Fruit fly (Drosophila melanogaster) whole organism, embryonic: ENCODE measurements around the gene Sec20.
A peak's percentile ranks its signal among the peaks of the same experiment; 100 is the strongest.

ENCODE experiments used
- Adf1 ChIP-seq: fragments of 200-800 bp; sonication (Bioruptor generic); IDR thresholded peaks from 2 replicates; pipeline ENCODE4 v1.3.6; 2022; ENCODE audit warnings: missing biosample characterization, missing genetic modification characterization
- B-H1 ChIP-seq: fragments of 200-800 bp; sonication (Bioruptor generic); IDR thresholded peaks from 3 replicates; pipeline ENCODE4 v1.3.6; 2022; ENCODE audit warnings: missing biosample characterization, missing genetic modification characterization
- CG10274 ChIP-seq: fragments of 200-800 bp; sonication (Bioruptor generic); optimal IDR thresholded peaks from 3 replicates; lab custom pipeline; 2017; ENCODE audit warnings: missing biosample characterization, mild to moderate bottlenecking, missing genetic modification characterization
- CG13424 ChIP-seq: fragments of 200-800 bp; sonication (Bioruptor generic); optimal IDR thresholded peaks from 2 replicates; lab custom pipeline; 2019; ENCODE audit warnings: missing biosample characterization, mild to moderate bottlenecking, missing genetic modification characterization, moderate library complexity
- CG15514 ChIP-seq: fragments of 200-800 bp; sonication (Bioruptor generic); optimal IDR thresholded peaks from 3 replicates; lab custom pipeline; 2017; ENCODE audit warnings: missing biosample characterization, missing genetic modification characterization, mild to moderate bottlenecking, moderate library complexity, missing genetic modification reagents
- CG17568 ChIP-seq: fragments of 200-800 bp; sonication (Bioruptor generic); optimal IDR thresholded peaks from 2 replicates; lab custom pipeline; 2018; ENCODE audit warnings: missing biosample characterization, mild to moderate bottlenecking, missing genetic modification characterization, moderate library complexity
- CG1792 ChIP-seq: fragments of 200-800 bp; sonication (Bioruptor generic); optimal IDR thresholded peaks from 2 replicates; lab custom pipeline; 2016; ENCODE audit warnings: missing biosample characterization, missing genetic modification characterization
- CG1832 ChIP-seq: fragments of 200-800 bp; sonication (Bioruptor generic); optimal IDR thresholded peaks from 2 replicates; lab custom pipeline; 2017; ENCODE audit warnings: missing biosample characterization, mild to moderate bottlenecking, missing genetic modification characterization, inconsistent platforms
- CG3163 ChIP-seq: fragments of 200-800 bp; sonication (Bioruptor generic); optimal IDR thresholded peaks from 3 replicates; lab custom pipeline; 2016; ENCODE audit warnings: missing biosample characterization, missing genetic modification characterization
- CG3407 ChIP-seq: fragments of 200-800 bp; sonication (Bioruptor generic); optimal IDR thresholded peaks from 2 replicates; lab custom pipeline; 2018; ENCODE audit warnings: missing biosample characterization, mild to moderate bottlenecking, missing genetic modification characterization
- CG3726 ChIP-seq: fragments of 200-800 bp; sonication (Bioruptor generic); IDR thresholded peaks from 3 replicates; pipeline ENCODE4, ENCODE4 v1.3.6; 2022; ENCODE audit warnings: missing biosample characterization, missing genetic modification characterization
- CG42726 ChIP-seq: fragments of 200-800 bp; sonication (Bioruptor generic); IDR thresholded peaks from 2 replicates; pipeline ENCODE4 v1.3.6; 2022; ENCODE audit warnings: missing biosample characterization, missing genetic modification characterization; ENCODE audit not compliant: partially characterized antibody
- CG4282 ChIP-seq: fragments of 200-800 bp; sonication (Bioruptor generic); optimal IDR thresholded peaks from 2 replicates; lab custom pipeline; 2016; ENCODE audit warnings: missing biosample characterization, missing genetic modification characterization
- CG4360 ChIP-seq: fragments of 200-800 bp; sonication (Bioruptor generic); IDR thresholded peaks from 2 replicates; pipeline ENCODE4 v1.3.6; 2022; ENCODE audit warnings: missing biosample characterization, missing genetic modification characterization
- CG4820 ChIP-seq: fragments of 200-800 bp; sonication (Bioruptor generic); optimal IDR thresholded peaks from 3 replicates; lab custom pipeline; 2016; ENCODE audit warnings: missing biosample characterization, missing genetic modification characterization
- CG5245 ChIP-seq: fragments of 200-800 bp; sonication (Bioruptor generic); optimal IDR thresholded peaks from 3 replicates; lab custom pipeline; 2016; ENCODE audit warnings: missing biosample characterization, missing genetic modification characterization
- CG6654 ChIP-seq: fragments of 200-800 bp; sonication (Bioruptor generic); optimal IDR thresholded peaks from 2 replicates; lab custom pipeline; 2017; ENCODE audit warnings: missing biosample characterization, mild to moderate bottlenecking, missing genetic modification characterization
- CG6683 ChIP-seq: fragments of 200-800 bp; sonication (Bioruptor generic); optimal IDR thresholded peaks from 2 replicates; lab custom pipeline; 2017; ENCODE audit warnings: missing biosample characterization, mild to moderate bottlenecking, missing genetic modification characterization, missing genetic modification reagents
- CG9932 ChIP-seq: fragments of 200-800 bp; sonication (Bioruptor generic); IDR thresholded peaks from 2 replicates; pipeline ENCODE4 v1.3.6; 2022; ENCODE audit warnings: missing biosample characterization, missing genetic modification characterization
- CTCF ChIP-seq: fragments of 200-800 bp; sonication (Bioruptor generic); optimal IDR thresholded peaks from 2 replicates; lab custom pipeline; 2017; ENCODE audit warnings: missing biosample characterization, mild to moderate bottlenecking, missing genetic modification characterization, moderate library complexity
- Chrac-16 ChIP-seq: fragments of 200-800 bp; sonication (Bioruptor generic); optimal IDR thresholded peaks from 3 replicates; lab custom pipeline; 2016; ENCODE audit warnings: missing biosample characterization, missing genetic modification characterization
- Dek ChIP-seq: fragments of 200-800 bp; sonication (Bioruptor generic); optimal IDR thresholded peaks from 3 replicates; lab custom pipeline; 2019; ENCODE audit warnings: missing biosample characterization, mild to moderate bottlenecking, missing genetic modification characterization, moderate library complexity
- Elba2 ChIP-seq: fragments of 200-800 bp; sonication (Bioruptor generic); optimal IDR thresholded peaks from 3 replicates; lab custom pipeline; 2016; ENCODE audit warnings: missing biosample characterization, missing genetic modification characterization
- Ets65A ChIP-seq: fragments of 200-800 bp; sonication (Bioruptor generic); peaks from one replicate; lab custom pipeline; 2016; ENCODE audit warnings: missing biosample characterization, missing genetic modification characterization
- HLH3B ChIP-seq: fragments of 200-800 bp; sonication (Bioruptor generic); IDR thresholded peaks from 2 replicates; pipeline ENCODE4 v1.3.6; 2022; ENCODE audit warnings: missing biosample characterization, missing genetic modification characterization
- HLH54F ChIP-seq: fragments of 200-800 bp; sonication (Bioruptor generic); optimal IDR thresholded peaks from 3 replicates; lab custom pipeline; 2016; ENCODE audit warnings: missing biosample characterization, missing genetic modification characterization
- HmgZ ChIP-seq: fragments of 200-800 bp; sonication (Bioruptor generic); optimal IDR thresholded peaks from 2 replicates; lab custom pipeline; 2018; ENCODE audit warnings: missing biosample characterization, mild to moderate bottlenecking, missing genetic modification characterization
- Nf-YA ChIP-seq: fragments of 200-800 bp; sonication (Bioruptor generic); IDR thresholded peaks from 2 replicates; pipeline ENCODE4 v1.3.6; 2022; ENCODE audit warnings: missing biosample characterization, missing genetic modification characterization
- Pdp1 ChIP-seq, 2 experiments: fragments of 200-800 bp; sonication (Bioruptor generic); optimal IDR thresholded peaks; 3 replicates each; lab custom pipeline; 2016; ENCODE audit warnings: missing biosample characterization in 2 of 2, missing genetic modification characterization in 2 of 2, mild to moderate bottlenecking in 1 of 2, moderate library complexity in 1 of 2
- Poxn ChIP-seq: fragments of 200-800 bp; sonication (Bioruptor generic); IDR thresholded peaks from 2 replicates; pipeline ENCODE4 v1.3.6; 2022; ENCODE audit warnings: missing biosample characterization, missing genetic modification characterization
- Ravus ChIP-seq: fragments of 200-800 bp; sonication (Bioruptor generic); IDR thresholded peaks from 2 replicates; pipeline ENCODE4 v1.3.6; 2022; ENCODE audit warnings: missing biosample characterization, missing genetic modification characterization
- Sry-δ ChIP-seq: fragments of 200-800 bp; sonication (Bioruptor generic); optimal IDR thresholded peaks from 2 replicates; lab custom pipeline; 2016; ENCODE audit warnings: missing biosample characterization, missing genetic modification characterization
- Usf ChIP-seq: fragments of 200-800 bp; sonication (Bioruptor generic); optimal IDR thresholded peaks from 2 replicates; lab custom pipeline; 2017; ENCODE audit warnings: missing genotype, missing biosample characterization, missing genetic modification characterization
- bbx ChIP-seq: fragments of 200-800 bp; sonication (Bioruptor generic); IDR thresholded peaks from 2 replicates; pipeline ENCODE4 v1.3.6; 2022; ENCODE audit warnings: missing biosample characterization, missing genetic modification characterization; ENCODE audit not compliant: partially characterized antibody
- bsh ChIP-seq, 2 experiments: fragments of 200-800 bp; sonication (Bioruptor generic); optimal IDR thresholded peaks; 2 replicates each; lab custom pipeline; 2017 to 2018; ENCODE audit warnings: mild to moderate bottlenecking in 2 of 2, missing biosample characterization in 2 of 2, missing genetic modification characterization in 2 of 2, moderate library complexity in 1 of 2
- crc ChIP-seq: fragments of 200-800 bp; sonication (Bioruptor generic); optimal IDR thresholded peaks from 2 replicates; lab custom pipeline; 2016; ENCODE audit warnings: missing biosample characterization, missing genetic modification characterization
- dpn ChIP-seq, 2 experiments: fragments of 200-800 bp; sonication (Bioruptor generic); optimal IDR thresholded peaks; 3 replicates each; lab custom pipeline; 2016; ENCODE audit warnings: missing biosample characterization in 2 of 2, missing genetic modification characterization in 2 of 2
- eyg ChIP-seq: fragments of 200-800 bp; sonication (Bioruptor generic); optimal IDR thresholded peaks from 3 replicates; lab custom pipeline; 2016; ENCODE audit warnings: missing biosample characterization, missing genetic modification characterization
- fu2 ChIP-seq: fragments of 200-800 bp; sonication (Bioruptor generic); optimal IDR thresholded peaks from 2 replicates; lab custom pipeline; 2016; ENCODE audit warnings: missing biosample characterization, missing genetic modification characterization
- hbn ChIP-seq: fragments of 200-800 bp; sonication (Bioruptor generic); IDR thresholded peaks from 2 replicates; pipeline ENCODE4 v1.3.6; 2022; ENCODE audit warnings: missing biosample characterization, missing genetic modification characterization; ENCODE audit not compliant: partially characterized antibody
- mirr ChIP-seq: fragments of 200-800 bp; sonication (Bioruptor generic); optimal IDR thresholded peaks from 3 replicates; lab custom pipeline; 2018; ENCODE audit warnings: missing biosample characterization, mild to moderate bottlenecking, missing genetic modification characterization
- pan ChIP-seq, 4 experiments: fragments of >200 bp in 3 of 4; fragments of 200-800 bp in 1 of 4; sonication (Bioruptor generic) in 1 of 4; optimal IDR thresholded peaks in 3 of 4; IDR thresholded peaks in 1 of 4; 2 replicates each; pipeline versions ENCODE4 v1.3.6 to Lab custom; 2017 to 2022; ENCODE audit warnings: missing biosample characterization in 2 of 4, missing genetic modification characterization in 2 of 4, mixed read lengths in 1 of 4
- sob ChIP-seq: fragments of 200-800 bp; sonication (Bioruptor generic); IDR thresholded peaks from 2 replicates; pipeline ENCODE4 v1.3.6; 2022; ENCODE audit warnings: missing biosample characterization, missing genetic modification characterization
- sr ChIP-seq: fragments of 200-800 bp; sonication (Bioruptor generic); IDR thresholded peaks from 3 replicates; pipeline ENCODE4 v1.3.6; 2022; ENCODE audit warnings: missing biosample characterization, missing genetic modification characterization
- tll ChIP-seq, 2 experiments: fragments of 200-800 bp in 1 of 2; fragments of >200 bp in 1 of 2; sonication (Bioruptor generic) in 1 of 2; optimal IDR thresholded peaks; 2 replicates each; lab custom pipeline; 2017 to 2019; ENCODE audit warnings: missing biosample characterization in 2 of 2, missing genetic modification characterization in 2 of 2, mild to moderate bottlenecking in 1 of 2, moderate library complexity in 1 of 2
- trem ChIP-seq: fragments of 200-800 bp; optimal IDR thresholded peaks from 3 replicates; lab custom pipeline; 2019; ENCODE audit warnings: missing biosample characterization, mild to moderate bottlenecking, missing genetic modification characterization, moderate library complexity
- vvl ChIP-seq: fragments of 200-800 bp; sonication (Bioruptor generic); IDR thresholded peaks from 2 replicates; pipeline ENCODE4 v1.3.6; 2022; ENCODE audit warnings: missing biosample characterization, missing genetic modification characterization
- wor ChIP-seq: fragments of 200-800 bp; sonication (Bioruptor generic); IDR thresholded peaks from 2 replicates; pipeline ENCODE4 v1.3.6; 2022; ENCODE audit warnings: missing biosample characterization, missing genetic modification characterization

Sec20 gene

dm6 chr3R:5789025-5789953 is 35.0 kb downstream of the Sec20 start, which contains the start of the genes Hat1 and Rpn5 (continued):
- TF ChIP-seq Sry-δ (GFP tag; lab: Kevin White, UChicago), result peak; percentile 85
- TF ChIP-seq CG3163 (GFP tag; lab: Kevin White, UChicago), result peak; percentile 75
- TF ChIP-seq dpn (GFP tag; optimal IDR thresholded peaks at IDR 0.05; lab: Kevin White, UChicago), result peak; percentile 89 to 94
- peak; percentile 57 for TF ChIP-seq CG10274 (GFP tag; lab: Kevin White, UChicago)
- no peak; the same call in 1 of the 2 replicates for TF ChIP-seq Adf1
- TF ChIP-seq CG5245, result peak; percentile 82
- TF ChIP-seq CG1832 (GFP tag; lab: Kevin White, UChicago), result no peak
- TF ChIP-seq HLH54F (GFP tag; lab: Kevin White, UChicago), result peak; percentile 94
- peak; percentile 66 for TF ChIP-seq Usf (GFP tag; lab: Kevin White, UChicago)
- TF ChIP-seq CG42726, result peak; percentile 43; the same call in 1 of the 2 replicates
- TF ChIP-seq mirr (GFP tag; lab: Kevin White, UChicago), result peak; percentile 23
- TF ChIP-seq CG6683 (GFP tag; lab: Kevin White, UChicago), result peak; percentile 27
- TF ChIP-seq CG17568, result no peak
- TF ChIP-seq bbx, result peak; percentile 65
- TF ChIP-seq CG3726 (GFP tag; lab: Robert Waterston, UW), result no peak
- peak; percentile 80 for TF ChIP-seq crc (GFP tag; lab: Kevin White, UChicago)
- TF ChIP-seq CG1792 (GFP tag; lab: Kevin White, UChicago), result peak; percentile 75
- TF ChIP-seq fu2 (GFP tag; lab: Kevin White, UChicago), result peak; percentile 93
- peak; percentile 89 to 94 for TF ChIP-seq Pdp1 (GFP tag; optimal IDR thresholded peaks at IDR 0.05; lab: Kevin White, UChicago)
- peak; percentile 99 for TF ChIP-seq Ets65A (GFP tag; lab: Kevin White, UChicago)
- peak; percentile 49 for TF ChIP-seq CG6654 (GFP tag; lab: Kevin White, UChicago)
- no peak for TF ChIP-seq Nf-YA (GFP tag; lab: Robert Waterston, UW)
- peak; percentile 71 for TF ChIP-seq hbn
- TF ChIP-seq HLH3B, result peak; percentile 6; the same call in 1 of the 2 replicates
- TF ChIP-seq sob, result peak; percentile 74
- TF ChIP-seq CG4360 (GFP tag; lab: Robert Waterston, UW), result no peak
- TF ChIP-seq eyg (GFP tag; lab: Kevin White, UChicago), result peak; percentile 72
- peak; percentile 88 for TF ChIP-seq CG9932 (GFP tag; lab: Robert Waterston, UW)
- TF ChIP-seq CG15514, result peak; percentile 56
- peak; percentile 30 for TF ChIP-seq trem (tag; lab: Kevin White, UChicago)
- peak; percentile 71 for TF ChIP-seq CG13424 (tag; lab: Kevin White, UChicago)
- peak; percentile 80 for TF ChIP-seq Chrac-16 (GFP tag; lab: Kevin White, UChicago)
- peak; percentile 64 for TF ChIP-seq Elba2 (GFP tag; lab: Kevin White, UChicago)
- peak; percentile 2 for TF ChIP-seq CTCF (GFP tag; lab: Kevin White, UChicago)
- TF ChIP-seq Dek, result peak; percentile 73
- TF ChIP-seq vvl (GFP tag; lab: Robert Waterston, UW), result peak; percentile 59; the same call in 1 of the 2 replicates
- TF ChIP-seq Ravus, result 0 out of 2 replicates have a peak, but pooled peaks have one; percentile 5
- peak; percentile 85 for TF ChIP-seq CG4820
- peak; percentile 91 for TF ChIP-seq CG4282 (GFP tag; lab: Kevin White, UChicago)
- peak; percentile 56; the same call in 2 of the 3 replicates for TF ChIP-seq B-H1 (GFP tag; lab: Robert Waterston, UW)
- peak; percentile 83 for TF ChIP-seq HmgZ (tag; lab: Kevin White, UChicago)
- TF ChIP-seq bsh (GFP tag; optimal IDR thresholded peaks at IDR 0.05; lab: Kevin White, UChicago), result peak; percentile 11 to 60
- TF ChIP-seq tll (GFP tag; optimal IDR thresholded peaks at IDR 0.05; lab: Kevin White, UChicago), result peak; percentile 59 to 78
- peak; percentile 59 for TF ChIP-seq CG3407 (GFP tag; lab: Kevin White, UChicago)
- TF ChIP-seq pan (optimal IDR thresholded peaks at IDR 0.05; lab: Kevin White, UChicago), result no peak
- peak in 1 of 2 experiments; percentile 31 for TF ChIP-seq pan (GFP tag; optimal IDR thresholded peaks at IDR 0.05 in 1 of 2, IDR thresholded peaks at IDR 0.05 in 1 of 2)
- TF ChIP-seq wor, result peak; percentile 58; the same call in 1 of the 2 replicates
- no peak for TF ChIP-seq sr (GFP tag; lab: Robert Waterston, UW)
- 0 out of 2 replicates have a peak, but pooled peaks have one; percentile 31 for TF ChIP-seq Poxn (GFP tag; lab: Robert Waterston, UW)
